Worm (Caenorhabditis elegans) whole organism, L4/young adult: Measurements from ENCODE around the gene B0001.7.

Experiments used
- W03F9.2 ChIP-seq: fragments of 150-350 bp; optimal IDR thresholded peaks from 2 replicates; lab custom pipeline; 2014; ENCODE audit warnings: missing biosample characterization, missing genetic modification characterization
- dao-5 ChIP-seq: sonication (generic microtip); optimal IDR thresholded peaks from 2 replicates; lab custom pipeline; 2016; ENCODE audit warnings: missing genotype, missing genetic modification characterization, moderate library complexity, missing compliant biosample characterization
- him-1 ChIP-seq: sonication (generic microtip); optimal IDR thresholded peaks from 2 replicates; lab custom pipeline; 2016; ENCODE audit warnings: missing genotype, missing genetic modification reagents, missing genetic modification characterization, missing compliant biosample characterization

ce11 chrIV:12111477-12111876, 42.6 kb downstream of the B0001.7 start, which contains the start of gene dlc-2:
- no peak for TF ChIP-seq dao-5
- TF ChIP-seq W03F9.2, result no peak
- TF ChIP-seq him-1 (tag; lab: Kevin White, UChicago), result no peak
